Fruit fly (Drosophila melanogaster) whole organism, adult: ENCODE results near the gene CG33060.
A peak's percentile ranks its signal among the peaks of the same experiment; 100 is the strongest.

ENCODE experiments used
- CG11617 ChIP-seq: fragments of 200-800 bp; sonication (Bioruptor generic); optimal IDR thresholded peaks from 2 replicates; lab custom pipeline; 2017; ENCODE audit warnings: mild to moderate bottlenecking, missing biosample characterization, missing genetic modification reagents, missing genetic modification characterization
- CG12768 ChIP-seq: fragments of 200-800 bp; sonication (Bioruptor generic); optimal IDR thresholded peaks from 2 replicates; lab custom pipeline; 2017; ENCODE audit warnings: missing biosample characterization, missing genetic modification characterization, mild to moderate bottlenecking, moderate library complexity, missing genetic modification reagents
- CG14711 ChIP-seq: fragments of 200-800 bp; sonication (Bioruptor generic); optimal IDR thresholded peaks from 2 replicates; lab custom pipeline; 2018; ENCODE audit warnings: missing biosample characterization, mild to moderate bottlenecking, missing genetic modification characterization, moderate library complexity
- CG1620 ChIP-seq: fragments of 200-800 bp; sonication (Bioruptor generic); optimal IDR thresholded peaks from 2 replicates; lab custom pipeline; 2016; ENCODE audit warnings: missing biosample characterization, missing genetic modification characterization
- CG33017 ChIP-seq: fragments of 200-800 bp; sonication (Bioruptor generic); optimal IDR thresholded peaks from 2 replicates; lab custom pipeline; 2018; ENCODE audit warnings: missing biosample characterization, mild to moderate bottlenecking, missing genetic modification characterization, moderate library complexity
- CG5204 ChIP-seq: fragments of 200-800 bp; sonication (Bioruptor generic); optimal IDR thresholded peaks from 2 replicates; lab custom pipeline; 2016; ENCODE audit warnings: missing biosample characterization, missing genetic modification characterization
- CG7045 ChIP-seq: fragments of 200-800 bp; sonication (Bioruptor generic); optimal IDR thresholded peaks from 2 replicates; lab custom pipeline; 2017; ENCODE audit warnings: missing biosample characterization, mild to moderate bottlenecking, missing genetic modification characterization
- CG7101 ChIP-seq: fragments of 200-800 bp; sonication (Bioruptor generic); optimal IDR thresholded peaks from 2 replicates; lab custom pipeline; 2018; ENCODE audit warnings: missing biosample characterization, mild to moderate bottlenecking, missing genetic modification characterization, moderate library complexity
- Clk ChIP-seq: fragments of 200-800 bp; sonication (Bioruptor generic); optimal IDR thresholded peaks from 2 replicates; lab custom pipeline; 2017; ENCODE audit warnings: missing biosample characterization, missing genetic modification characterization
- Crg-1 ChIP-seq: fragments of 200-800 bp; sonication (Bioruptor generic); optimal IDR thresholded peaks from 2 replicates; lab custom pipeline; 2016; ENCODE audit warnings: missing biosample characterization, missing genetic modification characterization
- Hr96 ChIP-seq: fragments of 200-800 bp; sonication (Bioruptor generic); optimal IDR thresholded peaks from 2 replicates; lab custom pipeline; 2016; ENCODE audit warnings: missing biosample characterization, missing genetic modification characterization
- Mnt ChIP-seq: fragments of 200-800 bp; sonication (Bioruptor generic); optimal IDR thresholded peaks from 2 replicates; lab custom pipeline; 2016; ENCODE audit warnings: missing biosample characterization, mild to moderate bottlenecking, missing genetic modification characterization
- bab1 ChIP-seq: fragments of 200-800 bp; sonication (Bioruptor generic); optimal IDR thresholded peaks from 3 replicates; lab custom pipeline; 2019; ENCODE audit warnings: missing biosample characterization, mild to moderate bottlenecking, missing genetic modification characterization, moderate library complexity
- cic ChIP-seq: fragments of 200-800 bp; sonication (Bioruptor generic); optimal IDR thresholded peaks from 2 replicates; lab custom pipeline; 2017; ENCODE audit warnings: missing biosample characterization, mild to moderate bottlenecking, missing genetic modification characterization, moderate library complexity
- cnc ChIP-seq, 2 experiments: fragments of >200 bp; optimal IDR thresholded peaks; 2 replicates each; lab custom pipeline; 2017
- kay ChIP-seq: fragments of 200-800 bp; sonication (Bioruptor generic); peaks from one replicate; lab custom pipeline; 2016; ENCODE audit warnings: missing biosample characterization, missing genetic modification characterization, borderline replicate concordance
- ovo ChIP-seq: fragments of 200-800 bp; sonication (Bioruptor generic); optimal IDR thresholded peaks from 2 replicates; lab custom pipeline; 2016; ENCODE audit warnings: missing biosample characterization, missing genetic modification characterization
- pad ChIP-seq: fragments of 200-800 bp; sonication (Bioruptor generic); optimal IDR thresholded peaks from 3 replicates; lab custom pipeline; 2017; ENCODE audit warnings: missing biosample characterization, missing genetic modification characterization, mild to moderate bottlenecking, moderate library complexity, missing genetic modification reagents
- tj ChIP-seq: fragments of 200-800 bp; sonication (Bioruptor generic); optimal IDR thresholded peaks from 3 replicates; lab custom pipeline; 2017; ENCODE audit warnings: missing biosample characterization, mild to moderate bottlenecking, missing genetic modification characterization, moderate library complexity
- toe ChIP-seq: fragments of 200-800 bp; sonication (Bioruptor generic); optimal IDR thresholded peaks from 2 replicates; lab custom pipeline; 2016; ENCODE audit warnings: missing biosample characterization, missing genetic modification characterization

Gene CG33060

DNA sequence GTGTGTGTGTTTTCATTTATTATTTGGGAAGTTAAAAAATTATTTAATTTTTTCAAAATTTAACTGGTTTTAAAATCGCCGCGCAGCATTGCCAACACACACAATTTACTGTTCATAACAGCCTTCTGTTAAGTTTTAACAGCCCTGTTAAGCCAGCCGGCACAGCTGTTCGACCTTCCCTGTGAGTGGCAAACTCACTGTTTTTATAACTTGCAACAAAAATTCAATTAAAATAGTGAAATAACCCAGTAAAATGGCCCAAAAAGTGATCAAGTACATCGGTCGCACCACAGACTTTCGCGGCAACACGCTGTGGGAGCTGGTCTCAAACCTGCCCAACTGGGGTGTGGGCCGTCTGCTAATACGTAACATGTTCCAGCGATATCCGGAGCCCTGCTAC lies 17.1 kb downstream of the CG33060 start, which contains the start of gene mRpS34:
Gene mRpS34 (plus strand): TSS at position 161 of the 400 bp plus-strand sequence.
- TF ChIP-seq pad (GFP tag; lab: Kevin White, UChicago): no peak
- TF ChIP-seq kay (GFP tag; lab: Kevin White, UChicago): no peak
- TF ChIP-seq toe (GFP tag; lab: Kevin White, UChicago): no peak
- TF ChIP-seq CG1620 (GFP tag; lab: Kevin White, UChicago): no peak
- TF ChIP-seq Mnt (GFP tag; lab: Kevin White, UChicago): no peak
- TF ChIP-seq CG14711 (tag; lab: Kevin White, UChicago): no peak
- TF ChIP-seq bab1 (GFP tag; lab: Kevin White, UChicago): no peak
- TF ChIP-seq cic: no peak
- no peak for TF ChIP-seq Hr96 (GFP tag; lab: Kevin White, UChicago)
- TF ChIP-seq CG33017 (tag; lab: Kevin White, UChicago): no peak
- no peak for TF ChIP-seq CG12768 (GFP tag; lab: Kevin White, UChicago)
- TF ChIP-seq CG5204 (GFP tag; lab: Kevin White, UChicago): no peak
- no peak for TF ChIP-seq cnc (optimal IDR thresholded peaks at IDR 0.05; lab: Kevin White, UChicago)
- TF ChIP-seq CG7101 (tag; lab: Kevin White, UChicago): no peak
- TF ChIP-seq Crg-1 (GFP tag; lab: Kevin White, UChicago): no peak
- TF ChIP-seq tj (GFP tag; lab: Kevin White, UChicago): no peak
- no peak for TF ChIP-seq CG11617
- no peak for TF ChIP-seq CG7045

DNA sequence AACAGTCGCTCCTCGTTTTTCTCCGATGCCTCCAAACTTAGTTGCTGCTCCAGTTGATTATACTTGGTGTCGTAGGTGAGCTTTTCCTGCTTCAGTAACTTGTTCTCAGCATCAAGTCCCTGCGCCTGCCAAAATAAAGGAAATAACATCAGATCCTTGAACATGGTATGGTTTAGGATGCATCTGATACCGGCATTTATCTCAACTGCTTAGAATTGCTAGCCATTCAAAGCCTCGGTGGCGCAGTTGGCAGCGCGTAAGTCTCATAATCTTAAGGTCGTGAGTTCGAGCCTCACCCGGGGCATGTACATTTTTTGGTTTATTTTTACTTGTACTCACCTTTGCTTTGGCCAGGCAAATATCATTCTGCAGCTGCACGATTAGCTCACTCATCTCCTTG lies 18.8 kb downstream of the CG33060 start:
- no peak for TF ChIP-seq kay (GFP tag; lab: Kevin White, UChicago)
- TF ChIP-seq Crg-1 (GFP tag; lab: Kevin White, UChicago): no peak
- no peak for TF ChIP-seq cnc (optimal IDR thresholded peaks at IDR 0.05; lab: Kevin White, UChicago)
- TF ChIP-seq ovo (GFP tag; lab: Kevin White, UChicago): no peak
- TF ChIP-seq Hr96 (GFP tag; lab: Kevin White, UChicago): no peak
- no peak for TF ChIP-seq toe (GFP tag; lab: Kevin White, UChicago)
- no peak for TF ChIP-seq Mnt (GFP tag; lab: Kevin White, UChicago)
- no peak for TF ChIP-seq Clk (GFP tag; lab: Kevin White, UChicago)
- TF ChIP-seq pad (GFP tag; lab: Kevin White, UChicago): no peak
- TF ChIP-seq CG5204 (GFP tag; lab: Kevin White, UChicago): no peak
- no peak for TF ChIP-seq CG7101 (tag; lab: Kevin White, UChicago)
- TF ChIP-seq CG12768 (GFP tag; lab: Kevin White, UChicago): no peak
- TF ChIP-seq CG11617: no peak
- no peak for TF ChIP-seq CG14711 (tag; lab: Kevin White, UChicago)
- no peak for TF ChIP-seq CG1620 (GFP tag; lab: Kevin White, UChicago)
- TF ChIP-seq CG7045: no peak
- no peak for TF ChIP-seq cic
- no peak for TF ChIP-seq CG33017 (tag; lab: Kevin White, UChicago)

DNA sequence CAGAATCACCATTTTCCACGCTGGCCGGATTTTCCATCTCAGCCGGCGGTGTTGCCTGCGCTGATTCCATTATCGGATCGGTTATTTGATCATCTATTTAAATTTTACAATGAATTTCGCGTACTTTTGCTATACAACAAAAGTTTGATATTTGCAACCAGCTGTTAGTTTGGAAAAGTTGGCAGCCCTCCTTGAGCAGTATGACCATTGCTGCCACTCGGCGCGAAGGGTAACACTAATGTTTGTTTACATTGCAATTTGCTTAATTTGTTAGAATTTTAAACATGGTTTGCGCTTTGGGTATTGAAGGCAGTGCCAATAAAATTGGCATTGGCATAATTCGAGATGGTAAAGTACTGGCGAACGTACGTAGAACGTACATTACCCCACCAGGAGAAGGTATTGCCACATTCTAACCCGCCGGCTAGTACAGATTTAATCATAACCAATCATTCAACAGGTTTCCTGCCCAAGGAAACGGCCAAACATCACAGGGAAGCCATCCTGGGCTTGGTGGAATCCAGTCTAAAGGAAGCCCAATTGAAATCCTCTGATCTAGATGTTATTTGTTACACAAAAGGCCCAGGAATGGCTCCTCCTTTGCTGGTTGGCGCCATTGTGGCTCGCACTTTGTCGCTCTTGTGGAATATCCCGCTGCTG lies 21.1 kb downstream of the CG33060 start, which contains the start of the genes Golgin104 and Tcs3:
Gene Golgin104 (minus strand): TSS at position 182 of the 660 bp plus-strand sequence.
Gene Tcs3 (plus strand): TSS at position 222 of the 660 bp plus-strand sequence.
- TF ChIP-seq bab1 (GFP tag; lab: Kevin White, UChicago) (peak; percentile 57), Crg-1 (GFP tag; lab: Kevin White, UChicago) (no peak)

DNA sequence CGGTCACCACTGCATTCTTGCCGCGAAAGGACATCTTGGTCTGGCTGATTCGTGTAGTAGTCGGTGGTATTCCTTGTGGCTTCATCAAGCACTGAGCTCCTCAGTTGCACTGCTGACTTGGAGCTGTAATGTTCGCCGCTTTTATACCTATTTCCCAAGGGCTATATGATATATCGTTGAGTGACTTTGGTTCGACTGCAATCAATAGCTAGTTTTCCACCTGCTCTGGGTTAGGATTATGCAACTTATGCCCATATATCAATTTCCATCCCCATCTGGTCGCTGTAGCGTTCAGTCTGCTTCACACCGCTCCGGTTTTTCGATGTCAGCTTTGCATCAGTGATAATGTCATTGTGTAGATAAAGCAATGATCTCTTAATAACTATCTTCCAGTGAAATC lies 23.4 kb downstream of the CG33060 start, which contains the start of gene Pdh:
Gene Pdh (minus strand): TSS at position 101 of the 400 bp plus-strand sequence.
- TF ChIP-seq ovo (GFP tag; lab: Kevin White, UChicago) (no peak), CG11617 (no peak), cnc (optimal IDR thresholded peaks at IDR 0.05; lab: Kevin White, UChicago) (no peak), CG7045 (no peak), bab1 (GFP tag; lab: Kevin White, UChicago) (no peak), CG12768 (GFP tag; lab: Kevin White, UChicago) (no peak), Clk (GFP tag; lab: Kevin White, UChicago) (no peak), CG33017 (tag; lab: Kevin White, UChicago) (no peak), toe (GFP tag; lab: Kevin White, UChicago) (no peak), CG5204 (GFP tag; lab: Kevin White, UChicago) (no peak), CG14711 (tag; lab: Kevin White, UChicago) (no peak)

DNA sequence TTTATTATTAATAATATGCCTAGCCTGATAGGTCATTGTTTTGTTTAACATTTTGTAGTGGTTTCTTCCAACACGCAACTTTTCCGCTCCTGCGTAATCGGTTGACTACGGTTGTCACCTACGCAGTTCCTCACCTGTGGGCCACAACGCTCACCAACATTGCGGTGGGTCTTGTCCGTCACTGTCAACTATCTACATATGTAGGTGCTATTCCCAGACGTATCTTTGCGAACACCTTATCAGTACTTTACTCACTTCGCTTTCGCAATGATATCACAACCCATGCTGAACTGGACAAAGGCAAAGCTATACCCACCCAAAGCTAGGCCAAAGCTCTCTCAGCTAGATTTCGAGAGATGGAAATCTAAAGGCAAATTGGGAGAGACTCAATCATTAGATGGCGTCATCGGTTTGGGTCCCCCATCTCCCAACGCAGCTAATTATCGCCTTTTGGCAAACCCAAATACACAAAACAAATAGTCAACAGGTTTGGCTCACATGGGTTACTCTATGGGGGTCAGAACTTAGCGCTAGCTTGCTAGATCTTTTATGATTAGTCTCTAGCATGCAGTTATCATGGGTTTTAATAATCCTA lies 25.4 kb downstream of the CG33060 start:
- TF ChIP-seq kay (GFP tag; lab: Kevin White, UChicago) (peak; percentile 88), CG12768 (GFP tag; lab: Kevin White, UChicago) (peak; percentile 18), bab1 (GFP tag; lab: Kevin White, UChicago) (no peak), CG14711 (tag; lab: Kevin White, UChicago) (no peak), CG33017 (tag; lab: Kevin White, UChicago) (peak; percentile 7), cic (no peak), ovo (GFP tag; lab: Kevin White, UChicago) (no peak), Mnt (GFP tag; lab: Kevin White, UChicago) (peak; percentile 14), CG7101 (tag; lab: Kevin White, UChicago) (peak; percentile 13)
